Worm (Caenorhabditis elegans) whole organism, late embryonic: ENCODE data around the gene sul-3.

Experiments
- C08G9.2 ChIP-seq: sonication (generic microtip); optimal IDR thresholded peaks from 2 replicates; lab custom pipeline; 2016; ENCODE audit warnings: mild to moderate bottlenecking, missing genetic modification characterization, moderate library complexity, missing compliant biosample characterization
- K09A11.1 ChIP-seq: sonication (generic microtip); optimal IDR thresholded peaks from 2 replicates; lab custom pipeline; 2017; ENCODE audit warnings: antibody characterized with exemption, mild to moderate bottlenecking, missing genetic modification characterization, missing compliant biosample characterization; ENCODE audit not compliant: insufficient read depth
- T23F11.4 ChIP-seq: fragments of 200-800 bp; sonication (Bioruptor generic); optimal IDR thresholded peaks from 2 replicates; lab custom pipeline; 2018; ENCODE audit warnings: mild to moderate bottlenecking, missing genetic modification characterization, missing compliant biosample characterization
- ceh-18 ChIP-seq: sonication (generic microtip); optimal IDR thresholded peaks from 2 replicates; lab custom pipeline; 2016; ENCODE audit warnings: missing genetic modification characterization, missing compliant biosample characterization
- ceh-19 ChIP-seq: fragments of 200-800 bp; sonication (Bioruptor generic); optimal IDR thresholded peaks from 2 replicates; lab custom pipeline; 2018; ENCODE audit warnings: mild to moderate bottlenecking, missing genetic modification characterization, missing compliant biosample characterization
- ceh-2 ChIP-seq: sonication (generic microtip); optimal IDR thresholded peaks from 2 replicates; lab custom pipeline; 2016; ENCODE audit warnings: missing genotype, missing genetic modification characterization, missing compliant biosample characterization
- ceh-24 ChIP-seq: sonication (generic microtip); optimal IDR thresholded peaks from 2 replicates; lab custom pipeline; 2016; ENCODE audit warnings: mild to moderate bottlenecking, missing genetic modification characterization, missing compliant biosample characterization
- ceh-30 ChIP-seq: fragments of 150-350 bp; optimal IDR thresholded peaks from 2 replicates; lab custom pipeline; 2014; ENCODE audit warnings: missing biosample characterization, missing genetic modification characterization
- ceh-31 ChIP-seq: sonication (generic microtip); optimal IDR thresholded peaks from 2 replicates; lab custom pipeline; 2016; ENCODE audit warnings: missing genetic modification characterization, missing compliant biosample characterization
- ceh-34 ChIP-seq: sonication (generic microtip); optimal IDR thresholded peaks from 2 replicates; lab custom pipeline; 2016; ENCODE audit warnings: mild to moderate bottlenecking, missing genetic modification characterization, missing compliant biosample characterization
- che-1 ChIP-seq: sonication (generic microtip); optimal IDR thresholded peaks from 2 replicates; lab custom pipeline; 2016; ENCODE audit warnings: mild to moderate bottlenecking, missing genetic modification characterization, missing compliant biosample characterization
- elt-2 ChIP-seq: sonication (generic microtip); optimal IDR thresholded peaks from 2 replicates; lab custom pipeline; 2016; ENCODE audit warnings: missing genetic modification reagents, missing genetic modification characterization, missing compliant biosample characterization
- ets-4 ChIP-seq: sonication (generic microtip); optimal IDR thresholded peaks from 2 replicates; lab custom pipeline; 2016; ENCODE audit warnings: missing genetic modification characterization, missing compliant biosample characterization
- eyg-1 ChIP-seq: sonication (generic microtip); optimal IDR thresholded peaks from 2 replicates; lab custom pipeline; 2016; ENCODE audit warnings: missing genotype, missing genetic modification characterization, missing compliant biosample characterization
- fkh-6 ChIP-seq: sonication (generic microtip); optimal IDR thresholded peaks from 2 replicates; lab custom pipeline; 2016; ENCODE audit warnings: missing genetic modification characterization, missing compliant biosample characterization
- gmeb-2 ChIP-seq: sonication (generic microtip); optimal IDR thresholded peaks from 2 replicates; lab custom pipeline; 2016; ENCODE audit warnings: missing genetic modification characterization, inconsistent platforms, missing compliant biosample characterization
- hlh-15 ChIP-seq: sonication (generic microtip); optimal IDR thresholded peaks from 2 replicates; lab custom pipeline; 2016; ENCODE audit warnings: missing genetic modification characterization, missing compliant biosample characterization
- hlh-30 ChIP-seq: sonication (generic microtip); optimal IDR thresholded peaks from 2 replicates; lab custom pipeline; 2017; ENCODE audit warnings: antibody characterized with exemption, missing genetic modification characterization, missing compliant biosample characterization; ENCODE audit not compliant: insufficient read depth
- hlh-8 ChIP-seq: sonication (generic microtip); optimal IDR thresholded peaks from 2 replicates; lab custom pipeline; 2016; ENCODE audit warnings: missing genotype, missing genetic modification characterization, missing compliant biosample characterization
- lin-11 ChIP-seq: fragments of 200-800 bp; sonication (Bioruptor generic); optimal IDR thresholded peaks from 2 replicates; lab custom pipeline; 2018; ENCODE audit warnings: mild to moderate bottlenecking, missing genetic modification characterization, missing compliant biosample characterization
- madf-2 ChIP-seq: sonication (generic microtip); optimal IDR thresholded peaks from 2 replicates; lab custom pipeline; 2017; ENCODE audit warnings: missing genetic modification characterization, missing compliant biosample characterization
- nfya-1 ChIP-seq: sonication (generic microtip); optimal IDR thresholded peaks from 2 replicates; lab custom pipeline; 2017; ENCODE audit warnings: missing genetic modification characterization, mild to moderate bottlenecking, missing compliant biosample characterization, antibody characterized with exemption, moderate library complexity
- odd-2 ChIP-seq: sonication (generic microtip); optimal IDR thresholded peaks from 2 replicates; lab custom pipeline; 2017; ENCODE audit warnings: antibody characterized with exemption, mild to moderate bottlenecking, missing genetic modification characterization, missing compliant biosample characterization
- pag-3 ChIP-seq: sonication (generic microtip); optimal IDR thresholded peaks from 2 replicates; lab custom pipeline; 2016; ENCODE audit warnings: missing compliant biosample characterization, missing genetic modification characterization, borderline replicate concordance
- pat-9 ChIP-seq: fragments of 200-800 bp; sonication (Bioruptor generic); optimal IDR thresholded peaks from 2 replicates; lab custom pipeline; 2018; ENCODE audit warnings: mild to moderate bottlenecking, missing genetic modification characterization, moderate library complexity, missing compliant biosample characterization
- pros-1 ChIP-seq: fragments of 150-350 bp; optimal IDR thresholded peaks from 2 replicates; lab custom pipeline; 2014; ENCODE audit warnings: missing biosample characterization, missing genetic modification reagents, missing genetic modification characterization
- rnt-1 ChIP-seq: sonication (generic microtip); optimal IDR thresholded peaks from 2 replicates; lab custom pipeline; 2016; ENCODE audit warnings: missing genetic modification characterization, missing compliant biosample characterization
- sdc-2 ChIP-seq: sonication (generic microtip); optimal IDR thresholded peaks from 2 replicates; lab custom pipeline; 2016; ENCODE audit warnings: missing genotype, missing genetic modification characterization, missing compliant biosample characterization
- sox-2 ChIP-seq: fragments of 200-800 bp; sonication (Bioruptor generic); IDR thresholded peaks from 2 replicates; pipeline ENCODE4 v1.3.6; 2022; ENCODE audit warnings: missing genetic modification reagents, missing genetic modification characterization, missing compliant biosample characterization
- tbx-2 ChIP-seq: sonication (generic microtip); optimal IDR thresholded peaks from 2 replicates; lab custom pipeline; 2016; ENCODE audit warnings: missing genetic modification characterization, missing compliant biosample characterization
- ttx-3 ChIP-seq: sonication (generic microtip); optimal IDR thresholded peaks from 2 replicates; lab custom pipeline; 2016; ENCODE audit warnings: missing genetic modification reagents, missing genetic modification characterization, missing compliant biosample characterization
- unc-42 ChIP-seq: sonication (generic microtip); optimal IDR thresholded peaks from 2 replicates; lab custom pipeline; 2016; ENCODE audit warnings: missing genotype, missing genetic modification characterization, missing compliant biosample characterization
- unc-55 ChIP-seq: sonication (generic microtip); optimal IDR thresholded peaks from 2 replicates; lab custom pipeline; 2017; ENCODE audit warnings: missing biosample characterization, missing genetic modification reagents, missing genetic modification characterization

Gene sul-3

ce11 chrX:7814747-7815146, 19.3 kb downstream of the sul-3 start:
- TF ChIP-seq elt-2 (tag; lab: Kevin White, UChicago) (peak; percentile 50), che-1 (no peak)
- TF ChIP-seq, all 69 proteins: peak for 1

DNA sequence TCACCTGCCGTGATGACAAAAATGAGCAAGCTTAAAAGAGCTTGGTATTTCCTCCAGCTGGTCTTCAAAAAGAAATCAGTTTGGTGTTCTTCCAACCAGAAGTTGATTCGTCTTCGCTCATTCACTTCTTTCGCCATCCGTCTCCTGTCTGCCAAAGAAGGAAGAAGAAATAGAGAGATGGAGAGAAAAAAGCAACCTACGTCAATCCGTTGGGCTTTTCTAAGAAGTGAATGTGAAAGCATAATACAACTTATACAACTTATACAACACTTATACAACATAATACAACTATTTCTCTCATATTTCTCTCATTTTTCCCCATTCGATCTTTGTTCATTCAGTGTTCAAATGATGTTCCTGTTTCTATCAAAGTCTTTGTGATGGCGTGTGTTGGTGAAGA, 23.0 kb downstream of the sul-3 start:
- TF ChIP-seq ttx-3 (no peak), ceh-24 (tag; lab: Kevin White, UChicago) (no peak), fkh-6 (tag; lab: Kevin White, UChicago) (no peak), K09A11.1 (tag; lab: Kevin White, UChicago) (no peak), elt-2 (tag; lab: Kevin White, UChicago) (no peak), eyg-1 (tag; lab: Kevin White, UChicago) (no peak), sox-2 (GFP tag; lab: Robert Waterston, UW) (no peak), che-1 (no peak), ceh-34 (no peak)
- TF ChIP-seq, all 69 proteins: peak for 0

DNA sequence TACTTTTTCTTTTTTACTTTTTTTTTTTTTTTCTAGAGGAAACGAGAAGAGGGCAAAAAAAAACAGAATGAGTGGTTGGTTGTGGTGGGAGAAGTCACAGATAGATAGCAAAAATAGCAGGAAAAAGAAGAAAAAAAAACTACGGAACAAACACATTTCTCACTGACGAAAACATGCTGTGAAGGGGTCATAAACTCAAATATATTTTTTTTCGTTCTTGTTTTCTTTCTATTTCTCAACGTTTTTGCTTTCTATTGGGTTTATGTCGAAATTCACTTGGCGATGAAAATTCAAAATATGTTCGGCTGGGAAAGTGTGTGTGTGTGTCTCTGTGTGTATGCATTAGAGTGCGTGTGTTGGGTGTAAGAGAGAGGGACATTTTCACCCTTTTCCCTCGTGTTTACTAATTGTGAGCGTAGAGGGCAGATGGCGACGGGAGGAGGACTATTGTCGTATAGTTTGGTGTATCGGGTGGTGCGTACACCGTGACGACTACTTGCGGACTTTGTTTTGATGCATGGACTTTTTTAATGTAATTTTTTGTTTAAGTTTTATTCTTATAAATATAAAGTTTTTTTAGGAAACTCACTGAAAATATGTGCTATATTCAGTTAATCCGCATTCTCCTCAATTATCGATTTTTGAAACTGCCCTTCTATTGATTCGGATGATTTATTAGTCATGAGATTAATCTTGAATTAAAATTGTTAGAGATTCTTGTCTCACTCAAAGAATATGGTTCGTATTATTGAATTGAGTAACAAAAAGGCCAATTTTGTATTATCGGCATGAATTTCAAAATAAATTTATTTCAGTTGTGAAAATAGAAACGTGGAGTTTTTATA, 24.4 kb downstream of the sul-3 start:
- TF ChIP-seq unc-42: peak; percentile 34
- no peak for TF ChIP-seq T23F11.4 (GFP tag; lab: Kevin White, UChicago)
- TF ChIP-seq rnt-1 (tag; lab: Kevin White, UChicago): peak; percentile 30
- TF ChIP-seq pros-1 (tag; lab: Kevin White, UChicago): peak; percentile 41
- TF ChIP-seq gmeb-2 (tag; lab: Kevin White, UChicago): no peak
- TF ChIP-seq odd-2 (tag; lab: Kevin White, UChicago): no peak
- peak; percentile 23 for TF ChIP-seq hlh-8 (tag; lab: Kevin White, UChicago)
- peak; percentile 68 for TF ChIP-seq nfya-1 (tag; lab: Kevin White, UChicago)
- TF ChIP-seq unc-55: peak; percentile 74
- TF ChIP-seq pat-9 (tag; lab: Kevin White, UChicago): peak; percentile 5
- TF ChIP-seq lin-11: no peak
- peak; percentile 64 for TF ChIP-seq ceh-30 (tag; lab: Kevin White, UChicago)
- peak; percentile 5 for TF ChIP-seq sdc-2
- TF ChIP-seq ceh-19 (GFP tag; lab: Kevin White, UChicago): peak; percentile 48
- no peak for TF ChIP-seq ets-4
- TF ChIP-seq elt-2 (tag; lab: Kevin White, UChicago): peak; percentile 20
- peak; percentile 2 for TF ChIP-seq fkh-6 (tag; lab: Kevin White, UChicago)
- TF ChIP-seq madf-2 (tag; lab: Kevin White, UChicago): peak; percentile 17
- peak; percentile 73 for TF ChIP-seq tbx-2 (tag; lab: Kevin White, UChicago)
- peak; percentile 26 for TF ChIP-seq ceh-18 (tag; lab: Kevin White, UChicago)
- peak; percentile 39 for TF ChIP-seq ceh-2
- peak; percentile 62 for TF ChIP-seq hlh-30
- no peak for TF ChIP-seq hlh-15 (tag; lab: Kevin White, UChicago)
- peak; percentile 64 for TF ChIP-seq ceh-31

- no peak for TF ChIP-seq tbx-2 (tag; lab: Kevin White, UChicago)
- TF ChIP-seq lin-11: no peak
- no peak for TF ChIP-seq pros-1 (tag; lab: Kevin White, UChicago)
- no peak for TF ChIP-seq ceh-19 (GFP tag; lab: Kevin White, UChicago)
- TF ChIP-seq C08G9.2 (tag; lab: Kevin White, UChicago): no peak
- TF ChIP-seq ceh-30 (tag; lab: Kevin White, UChicago): no peak
- TF ChIP-seq pag-3: no peak
- TF ChIP-seq gmeb-2 (tag; lab: Kevin White, UChicago): no peak
- no peak for TF ChIP-seq odd-2 (tag; lab: Kevin White, UChicago)
These were observed 25.6 kb downstream of the sul-3 start for ce11 chrX:7808388-7808787.
